Fruit fly (Drosophila melanogaster) whole organism, pupa: Measurements from ENCODE around the gene Mob3.

Experiments used
- CG10348 ChIP-seq: fragments of 200-800 bp; sonication (Bioruptor generic); IDR thresholded peaks from 2 replicates; pipeline ENCODE4 v1.3.6; 2022; ENCODE audit warnings: missing biosample characterization, missing genetic modification characterization
- CG13204 ChIP-seq: fragments of 200-800 bp; sonication (Bioruptor generic); optimal IDR thresholded peaks from 2 replicates; lab custom pipeline; 2018; ENCODE audit warnings: missing biosample characterization, mild to moderate bottlenecking, missing genetic modification characterization, moderate library complexity
- CG4496 ChIP-seq: fragments of 200-800 bp; sonication (Bioruptor generic); IDR thresholded peaks from 3 replicates; pipeline ENCODE4 v1.3.6; 2022; ENCODE audit warnings: missing biosample characterization, missing genetic modification characterization
- CG8159 ChIP-seq: fragments of 200-800 bp; sonication (Bioruptor generic); optimal IDR thresholded peaks from 3 replicates; lab custom pipeline; 2018; ENCODE audit warnings: missing biosample characterization, mild to moderate bottlenecking, missing genetic modification characterization, moderate library complexity
- CG9948 ChIP-seq: fragments of 200-800 bp; sonication (Bioruptor generic); optimal IDR thresholded peaks from 2 replicates; lab custom pipeline; 2018; ENCODE audit warnings: missing biosample characterization, mild to moderate bottlenecking, missing genetic modification characterization, moderate library complexity
- D1 ChIP-seq: fragments of 200-800 bp; sonication (Bioruptor generic); optimal IDR thresholded peaks from 2 replicates; lab custom pipeline; 2018; ENCODE audit warnings: missing biosample characterization, mild to moderate bottlenecking, missing genetic modification characterization, moderate library complexity
- EcR ChIP-seq: fragments of 200-800 bp; sonication (Bioruptor generic); optimal IDR thresholded peaks from 3 replicates; lab custom pipeline; 2019; ENCODE audit warnings: missing biosample characterization, missing genetic modification characterization, mild to moderate bottlenecking, moderate library complexity, missing genetic modification reagents
- Pif1B ChIP-seq: fragments of 200-800 bp; sonication (Bioruptor generic); optimal IDR thresholded peaks from 3 replicates; lab custom pipeline; 2016; ENCODE audit warnings: missing biosample characterization, missing genetic modification characterization
- fd96Ca ChIP-seq: fragments of 200-800 bp; sonication (Bioruptor generic); IDR thresholded peaks from 3 replicates; pipeline ENCODE4 v1.3.6; 2022; ENCODE audit warnings: missing biosample characterization, missing genetic modification characterization
- gl ChIP-seq: fragments of 200-800 bp; sonication (Bioruptor generic); optimal IDR thresholded peaks from 2 replicates; lab custom pipeline; 2018; ENCODE audit warnings: missing biosample characterization, mild to moderate bottlenecking, missing genetic modification characterization
- rn ChIP-seq: fragments of 200-800 bp; sonication (Bioruptor generic); IDR thresholded peaks from 2 replicates; pipeline ENCODE4 v1.3.6; 2022; ENCODE audit warnings: missing biosample characterization, missing genetic modification characterization

DNA sequence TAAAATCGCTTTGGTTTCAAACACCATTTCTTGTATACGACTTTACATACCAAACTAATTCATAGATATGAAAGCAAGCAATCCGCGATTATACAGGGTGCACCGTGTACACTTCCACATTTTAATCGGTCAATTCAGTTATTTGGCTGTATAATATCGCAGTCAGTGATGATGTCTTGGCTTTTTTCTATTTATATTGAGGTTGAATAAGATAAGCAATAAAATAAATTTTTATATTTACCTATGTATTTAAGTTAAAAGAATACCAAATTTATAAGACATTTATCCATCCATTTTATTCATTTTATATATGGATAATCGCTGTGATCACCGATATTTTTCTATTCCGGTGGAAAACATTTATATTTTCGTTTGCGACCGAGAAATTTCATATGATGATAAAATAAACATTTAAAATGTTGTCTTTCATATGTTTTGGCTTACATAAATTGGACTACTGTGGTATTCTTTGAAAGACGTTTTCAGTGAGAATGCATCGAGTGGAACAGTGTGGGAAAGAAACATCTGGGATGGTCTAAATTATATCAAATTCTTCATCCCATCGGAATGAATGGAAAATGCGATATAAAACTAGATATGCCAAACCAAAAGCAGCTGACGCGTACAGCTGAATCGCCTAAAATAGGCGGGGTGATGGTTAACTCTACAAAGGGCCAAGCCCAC, 38.3 kb upstream of the Mob3 start, which contains the start of gene CG5708:
- TF ChIP-seq CG4496 (GFP tag; lab: Robert Waterston, UW) (no peak; the same call in 2 of the 3 replicates), CG10348 (GFP tag; lab: Robert Waterston, UW) (no peak), fd96Ca (GFP tag; lab: Robert Waterston, UW) (no peak), gl (tag; lab: Kevin White, UChicago) (no peak), EcR (GFP tag; lab: Kevin White, UChicago) (no peak), Pif1B (no peak), D1 (tag; lab: Kevin White, UChicago) (no peak), rn (no peak), CG9948 (no peak), CG8159 (tag; lab: Kevin White, UChicago) (no peak), CG13204 (GFP tag; lab: Kevin White, UChicago) (no peak)
